Worm (Caenorhabditis elegans): Measurements from ENCODE around the gene cgt-1.
"Not testable (repeated sequence)": the region's sequence is repeated elsewhere in the genome, so short reads cannot be mapped to it uniquely, and the experiment has no call there.

Gene cgt-1

ce11 chrV:15865839-15866238 is 22.8 kb downstream of the cgt-1 start, which contains the start of gene srh-293:
TSS of gene srh-293 (plus strand) at chrV:15866139.
- TF ChIP-seq ceh-22 (tag; optimal IDR thresholded peaks at IDR 0.05): no peak
- no peak for TF ChIP-seq npax-4 (tag; optimal IDR thresholded peaks at IDR 0.05)
- no peak for TF ChIP-seq dmd-4 (tag; optimal IDR thresholded peaks at IDR 0.05; ENCODE audit: borderline replicate concordance)
- TF ChIP-seq unc-86 (tag; optimal IDR thresholded peaks at IDR 0.05): no peak
- no peak for TF ChIP-seq lin-11 (tag; optimal IDR thresholded peaks at IDR 0.05)
- TF ChIP-seq zip-5 (tag; optimal IDR thresholded peaks at IDR 0.05): no peak
- no peak for TF ChIP-seq ceh-45 (GFP tag; IDR thresholded peaks at IDR 0.05)
- no peak for TF ChIP-seq dve-1 (tag; optimal IDR thresholded peaks at IDR 0.05)
- no peak for TF ChIP-seq hlh-15 (tag; optimal IDR thresholded peaks at IDR 0.05)
- TF ChIP-seq tbx-2 (tag; optimal IDR thresholded peaks at IDR 0.05): no peak
- TF ChIP-seq hlh-13 (GFP tag; optimal IDR thresholded peaks at IDR 0.05): no peak
- no peak for TF ChIP-seq hlh-30 (tag; optimal IDR thresholded peaks at IDR 0.05; ENCODE audit: insufficient read depth)

ce11 chrV:15863042-15863441 is 25.6 kb downstream of the cgt-1 start, which contains the start of gene srh-299:
TSS of gene srh-299 (plus strand) at chrV:15863342.
- no peak for TF ChIP-seq ahr-1 (tag; optimal IDR thresholded peaks at IDR 0.05)

ce11 chrV:15862599-15862998 is 26.1 kb downstream of the cgt-1 start, which contains the start of gene srz-12:
TSS of gene srz-12 (minus strand) at chrV:15862699.
- no peak for TF ChIP-seq pha-4 (tag; optimal IDR thresholded peaks at IDR 0.05)
- no peak for TF ChIP-seq K02D7.2 (tag; optimal IDR thresholded peaks at IDR 0.05)
- no peak for TF ChIP-seq F13H6.1 (tag; optimal IDR thresholded peaks at IDR 0.05)
- TF ChIP-seq mec-3 (tag; optimal IDR thresholded peaks at IDR 0.05; ENCODE audit: borderline replicate concordance): no peak
- TF ChIP-seq lin-11 (tag; optimal IDR thresholded peaks at IDR 0.05): no peak
- TF ChIP-seq unc-86 (tag; optimal IDR thresholded peaks at IDR 0.05): no peak
- TF ChIP-seq elt-4 (tag; optimal IDR thresholded peaks at IDR 0.05): no peak
- TF ChIP-seq ceh-24 (tag; optimal IDR thresholded peaks at IDR 0.05): no peak
- no peak for TF ChIP-seq ztf-16 (tag; optimal IDR thresholded peaks at IDR 0.05)
- TF ChIP-seq gmeb-2 (tag; optimal IDR thresholded peaks at IDR 0.05): no peak
- TF ChIP-seq fax-1 (tag; optimal IDR thresholded peaks at IDR 0.05): no peak
- TF ChIP-seq pat-9 (tag; optimal IDR thresholded peaks at IDR 0.05): no peak
- TF ChIP-seq pqm-1 (tag; optimal IDR thresholded peaks at IDR 0.05): no peak
- TF ChIP-seq dmd-4 (tag; optimal IDR thresholded peaks at IDR 0.05; ENCODE audit: borderline replicate concordance): no peak

ce11 chrV:15858292-15858691 is 30.4 kb downstream of the cgt-1 start, which contains the start of gene srh-148:
TSS of gene srh-148 (minus strand) at chrV:15858392.
- TF ChIP-seq C08G9.2 (tag; optimal IDR thresholded peaks at IDR 0.05) (no peak), sox-4 (tag; optimal IDR thresholded peaks at IDR 0.05) (no peak), pros-1 (tag; optimal IDR thresholded peaks at IDR 0.05) (no peak), unc-42 (tag; optimal IDR thresholded peaks at IDR 0.05) (no peak), eyg-1 (tag; optimal IDR thresholded peaks at IDR 0.05) (no peak), npax-4 (tag; optimal IDR thresholded peaks at IDR 0.05) (no peak), K02D7.2 (tag; optimal IDR thresholded peaks at IDR 0.05) (no peak), ceh-31 (tag; optimal IDR thresholded peaks at IDR 0.05) (no peak), ahr-1 (tag; optimal IDR thresholded peaks at IDR 0.05) (no peak), nhr-232 (tag; optimal IDR thresholded peaks at IDR 0.05) (no peak)

ce11 chrV:15850276-15850811 is 38.3 kb downstream of the cgt-1 start, which contains the start of gene srh-147:
TSS of gene srh-147 (minus strand) at chrV:15850326.
- TF ChIP-seq elt-4 (tag; optimal IDR thresholded peaks at IDR 0.05); ama-1 (optimal IDR thresholded peaks at IDR 0.05); ceh-34 (tag; optimal IDR thresholded peaks at IDR 0.05): not testable (repeated sequence)

ce11 chrV:15841095-15841494 is 47.6 kb downstream of the cgt-1 start, which contains the start of gene srh-149:
TSS of gene srh-149 (minus strand) at chrV:15841195.
- TF ChIP-seq ceh-14 (tag; optimal IDR thresholded peaks at IDR 0.05): no peak
- TF ChIP-seq rnt-1 (tag; optimal IDR thresholded peaks at IDR 0.05): no peak
- TF ChIP-seq pha-2 (tag; optimal IDR thresholded peaks at IDR 0.05): no peak
- TF ChIP-seq ceh-22 (tag; optimal IDR thresholded peaks at IDR 0.05): no peak
- TF ChIP-seq pag-3 (tag; optimal IDR thresholded peaks at IDR 0.05; ENCODE audit: borderline replicate concordance): no peak
- TF ChIP-seq ceh-18 (tag; optimal IDR thresholded peaks at IDR 0.05): no peak
- TF ChIP-seq ttx-3 (tag; optimal IDR thresholded peaks at IDR 0.05): no peak
- TF ChIP-seq ztf-16 (tag; optimal IDR thresholded peaks at IDR 0.05): no peak
- TF ChIP-seq ceh-6 (GFP tag; optimal IDR thresholded peaks at IDR 0.05): no peak
- no peak for TF ChIP-seq pat-9 (tag; optimal IDR thresholded peaks at IDR 0.05)
- no peak for TF ChIP-seq npax-4 (tag; optimal IDR thresholded peaks at IDR 0.05)
- no peak for TF ChIP-seq F13H6.1 (tag; optimal IDR thresholded peaks at IDR 0.05)
- no peak for TF ChIP-seq odd-2 (tag; optimal IDR thresholded peaks at IDR 0.05)
- TF ChIP-seq ceh-48 (tag; optimal IDR thresholded peaks at IDR 0.05): no peak
- no peak for TF ChIP-seq ref-2 (tag; optimal IDR thresholded peaks at IDR 0.05)
- TF ChIP-seq ceh-31 (tag; optimal IDR thresholded peaks at IDR 0.05): no peak
- no peak for TF ChIP-seq eyg-1 (tag; optimal IDR thresholded peaks at IDR 0.05)
